Fruit fly (Drosophila melanogaster): ENCODE measurements around the gene CG10631.

Gene CG10631

dm6 chr2L:19756716-19757115 lies at the start of gene CG10631 (continued):
- no peak for TF ChIP-seq CG2875 (GFP tag; optimal IDR thresholded peaks at IDR 0.05)
- TF ChIP-seq inv (GFP tag; IDR thresholded peaks at IDR 0.05; ENCODE audit: partially characterized antibody): peak; percentile 67
- TF ChIP-seq Chrac-16 (GFP tag; optimal IDR thresholded peaks at IDR 0.05): no peak
- no peak for TF ChIP-seq NC2α (GFP tag; optimal IDR thresholded peaks at IDR 0.05)
- peak; percentile 1 for TF ChIP-seq sug (tag; optimal IDR thresholded peaks at IDR 0.05)
- TF ChIP-seq CG15514 (GFP tag; optimal IDR thresholded peaks at IDR 0.05): peak; percentile 56
- TF ChIP-seq CG14860 (GFP tag; IDR thresholded peaks at IDR 0.05; ENCODE audit: partially characterized antibody): peak; percentile 63
- no peak for TF ChIP-seq CG6813 (GFP tag; optimal IDR thresholded peaks at IDR 0.05)
- TF ChIP-seq CrebB (tag; optimal IDR thresholded peaks at IDR 0.05): peak; percentile 24
- TF ChIP-seq vnd (GFP tag; IDR thresholded peaks at IDR 0.05; ENCODE audit: partially characterized antibody): peak; percentile 69
- no peak for TF ChIP-seq CG8924 (tag; optimal IDR thresholded peaks at IDR 0.05)
- peak; percentile 18 for TF ChIP-seq Hmr (GFP tag; optimal IDR thresholded peaks at IDR 0.05)
- TF ChIP-seq CG3995 (GFP tag; optimal IDR thresholded peaks at IDR 0.05): peak; percentile 23
- no peak for TF ChIP-seq CG15073 (GFP tag; optimal IDR thresholded peaks at IDR 0.05)
- TF ChIP-seq onecut (GFP tag; IDR thresholded peaks at IDR 0.05): peak; percentile 16; the same call in 1 of the 2 replicates
- peak; percentile 64; the same call in 1 of the 3 replicates for TF ChIP-seq CG16813 (GFP tag; IDR thresholded peaks at IDR 0.05; ENCODE audit: partially characterized antibody)
- peak; percentile 32; the same call in 1 of the 2 replicates for TF ChIP-seq Rfx (GFP tag; IDR thresholded peaks at IDR 0.05)
- peak; percentile 86; the same call in 1 of the 2 replicates for TF ChIP-seq amos (GFP tag; IDR thresholded peaks at IDR 0.05; ENCODE audit: partially characterized antibody)
- TF ChIP-seq nerfin-2 (GFP tag; IDR thresholded peaks at IDR 0.05; ENCODE audit: partially characterized antibody): peak; percentile 56
- peak; percentile 73; the same call in 2 of the 3 replicates for TF ChIP-seq mld (GFP tag; IDR thresholded peaks at IDR 0.05; ENCODE audit: partially characterized antibody)
- 0 out of 3 replicates have a peak, but pooled peaks have one; percentile 22 for TF ChIP-seq Dbx (GFP tag; IDR thresholded peaks at IDR 0.05)
- 0 out of 3 replicates have a peak, but pooled peaks have one; percentile 11 for TF ChIP-seq CG11456 (GFP tag; IDR thresholded peaks at IDR 0.05)
- peak; percentile 80 for TF ChIP-seq Deaf1 (tag; optimal IDR thresholded peaks at IDR 0.05)
- peak; percentile 70 for TF ChIP-seq MBD-R2 (GFP tag; IDR thresholded peaks at IDR 0.05)
- TF ChIP-seq lab (GFP tag; optimal IDR thresholded peaks at IDR 0.05): peak; percentile 34
- peak; percentile 75 for TF ChIP-seq HLH4C (GFP tag; IDR thresholded peaks at IDR 0.05; ENCODE audit: partially characterized antibody)
- peak; percentile 82 for TF ChIP-seq Scr (GFP tag; IDR thresholded peaks at IDR 0.05; ENCODE audit: partially characterized antibody)
- peak; percentile 52; the same call in 1 of the 2 replicates for TF ChIP-seq CG42726 (GFP tag; IDR thresholded peaks at IDR 0.05; ENCODE audit: partially characterized antibody)
- peak; percentile 41; the same call in 1 of the 2 replicates for TF ChIP-seq CG9932 (GFP tag; IDR thresholded peaks at IDR 0.05)
- TF ChIP-seq Fer1 (GFP tag; optimal IDR thresholded peaks at IDR 0.05): peak; percentile 21
- TF ChIP-seq Opbp (GFP tag; IDR thresholded peaks at IDR 0.05; ENCODE audit: partially characterized antibody): peak; percentile 79
- no peak for TF ChIP-seq wdn (GFP tag; IDR thresholded peaks at IDR 0.05)
- TF ChIP-seq CG11504 (tag; optimal IDR thresholded peaks at IDR 0.05): peak; percentile 16
- TF ChIP-seq dm (GFP tag; optimal IDR thresholded peaks at IDR 0.05): no peak
- peak; percentile 3 for TF ChIP-seq CG2116 (GFP tag; optimal IDR thresholded peaks at IDR 0.05)
- TF ChIP-seq Hr39 (optimal IDR thresholded peaks at IDR 0.05): no peak
- peak; percentile 75 for TF ChIP-seq Med (GFP tag)
- no peak for TF ChIP-seq Mrtf (GFP tag; IDR thresholded peaks at IDR 0.05)
- 0 out of 2 replicates have a peak, but pooled peaks have one; percentile 34 for TF ChIP-seq sob (GFP tag; IDR thresholded peaks at IDR 0.05)
- peak; percentile 73 for TF ChIP-seq knrl (GFP tag; IDR thresholded peaks at IDR 0.05; ENCODE audit: partially characterized antibody)
- peak; percentile 89 for TF ChIP-seq Sry-δ (GFP tag; optimal IDR thresholded peaks at IDR 0.05)
- peak; percentile 78 for TF ChIP-seq ato (GFP tag; IDR thresholded peaks at IDR 0.05; ENCODE audit: partially characterized antibody)
